Comparison of ENCODE assay signal across 1 fruit fly cellular context in the genomic region with DNA sequence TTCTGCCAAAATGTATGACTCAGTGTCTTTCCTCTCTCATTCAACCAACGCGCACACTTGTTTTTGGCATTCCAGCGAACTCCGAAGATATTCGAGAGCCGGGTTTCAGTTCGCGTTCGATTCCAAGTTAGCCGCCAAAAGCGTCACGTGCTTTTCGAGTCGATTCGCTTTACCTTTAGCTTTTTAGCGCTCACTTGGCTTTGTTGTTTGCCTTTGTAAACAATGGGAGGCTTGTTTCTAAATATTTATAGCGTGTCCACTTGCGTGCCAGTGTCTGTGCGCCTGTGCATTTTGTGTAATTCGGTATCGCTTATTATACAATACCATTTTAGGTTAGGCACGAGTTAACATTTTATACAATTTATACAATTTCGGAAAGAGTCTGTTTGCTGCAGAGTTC.
TF ChIP-seq lines count a peak whose summit lies in the region.

No protein-coding gene starts in this region.

TF ChIP-seq in whole organism, embryonic, 481 proteins besides CTCF, POLR2A, EP300 and RAD21 (continued from another document and continues in another):
- TF ChIP-seq ems (GFP tag; optimal IDR thresholded peaks at IDR 0.05; lab: Kevin White, UChicago), result no peak
- TF ChIP-seq CG3838 (GFP tag; optimal IDR thresholded peaks at IDR 0.05; lab: Kevin White, UChicago), result no peak
- TF ChIP-seq dysf (GFP tag; IDR thresholded peaks at IDR 0.05; lab: Robert Waterston, UW), result no peak
- no peak for TF ChIP-seq CG9876 (GFP tag; optimal IDR thresholded peaks at IDR 0.05; lab: Kevin White, UChicago)
- TF ChIP-seq Atf6 (GFP tag; IDR thresholded peaks at IDR 0.05; lab: Robert Waterston, UW), result no peak
- TF ChIP-seq CG17802 (tag; optimal IDR thresholded peaks at IDR 0.05; lab: Kevin White, UChicago), result no peak
- TF ChIP-seq CG16863 (GFP tag; optimal IDR thresholded peaks at IDR 0.05; lab: Kevin White, UChicago), result no peak
- no peak for TF ChIP-seq CG10979 (tag; optimal IDR thresholded peaks at IDR 0.05; lab: Kevin White, UChicago)
- TF ChIP-seq HLHmδ (GFP tag; optimal IDR thresholded peaks at IDR 0.05; lab: Kevin White, UChicago), result no peak
- no peak for TF ChIP-seq phol (tag; optimal IDR thresholded peaks at IDR 0.05; lab: Kevin White, UChicago)
- no peak for TF ChIP-seq CG2116 (GFP tag; optimal IDR thresholded peaks at IDR 0.05; lab: Kevin White, UChicago)
- TF ChIP-seq tna (GFP tag; IDR thresholded peaks at IDR 0.05; lab: Robert Waterston, UW; ENCODE audit: partially characterized antibody), result no peak
- no peak for TF ChIP-seq CG8089 (GFP tag; optimal IDR thresholded peaks at IDR 0.05; lab: Kevin White, UChicago)
- TF ChIP-seq trem (tag; optimal IDR thresholded peaks at IDR 0.05; lab: Kevin White, UChicago), result no peak
- TF ChIP-seq CG13123 (GFP tag; optimal IDR thresholded peaks at IDR 0.05; lab: Kevin White, UChicago), result peak; percentile 4
- TF ChIP-seq CG18599 (GFP tag; optimal IDR thresholded peaks at IDR 0.05; lab: Kevin White, UChicago), result peak; percentile 49
- no peak for TF ChIP-seq ERR (GFP tag; optimal IDR thresholded peaks at IDR 0.05; lab: Kevin White, UChicago)
- TF ChIP-seq YL-1 (GFP tag; optimal IDR thresholded peaks at IDR 0.05; lab: Kevin White, UChicago), result no peak
- no peak for TF ChIP-seq Antp (GFP tag; optimal IDR thresholded peaks at IDR 0.05; lab: Kevin White, UChicago)
- no peak for TF ChIP-seq Side (GFP tag; optimal IDR thresholded peaks at IDR 0.05; lab: Kevin White, UChicago)
- TF ChIP-seq CG16813 (GFP tag; IDR thresholded peaks at IDR 0.05; lab: Robert Waterston, UW; ENCODE audit: partially characterized antibody), result no peak
- TF ChIP-seq hth (optimal IDR thresholded peaks at IDR 0.05; lab: Kevin White, UChicago), result no peak
- no peak for TF ChIP-seq rib (GFP tag; IDR thresholded peaks at IDR 0.05; lab: Robert Waterston, UW)
- no peak for TF ChIP-seq Oli (tag; optimal IDR thresholded peaks at IDR 0.05; lab: Kevin White, UChicago)
- no peak for TF ChIP-seq sqz (GFP tag; optimal IDR thresholded peaks at IDR 0.05; lab: Kevin White, UChicago)
- no peak for TF ChIP-seq CG6689 (GFP tag; IDR thresholded peaks at IDR 0.05; lab: Robert Waterston, UW)
- TF ChIP-seq slou (GFP tag; optimal IDR thresholded peaks at IDR 0.05; lab: Kevin White, UChicago), result no peak
- TF ChIP-seq Sry-δ (GFP tag; optimal IDR thresholded peaks at IDR 0.05; lab: Kevin White, UChicago), result no peak
- peak; percentile 24 for TF ChIP-seq caup (GFP tag; optimal IDR thresholded peaks at IDR 0.05; lab: Kevin White, UChicago; ENCODE audit: severe bottlenecking)
- no peak for TF ChIP-seq Abd-B (GFP tag; optimal IDR thresholded peaks at IDR 0.05; lab: Kevin White, UChicago)
- TF ChIP-seq Tbp (GFP tag; optimal IDR thresholded peaks at IDR 0.05; lab: Kevin White, UChicago), result no peak
- TF ChIP-seq Rfx (GFP tag; IDR thresholded peaks at IDR 0.05; lab: Robert Waterston, UW), result peak; percentile 51; the same call in 1 of the 2 replicates
- TF ChIP-seq Ets65A (GFP tag; lab: Kevin White, UChicago), result peak; percentile 36
- no peak for TF ChIP-seq jigr1 (GFP tag; IDR thresholded peaks at IDR 0.05; lab: Robert Waterston, UW)
- TF ChIP-seq CG3995 (GFP tag; optimal IDR thresholded peaks at IDR 0.05; lab: Kevin White, UChicago), result no peak
- peak; percentile 31 for TF ChIP-seq bigmax (GFP tag; optimal IDR thresholded peaks at IDR 0.05; lab: Kevin White, UChicago)
- no peak for TF ChIP-seq CG9797 (GFP tag; optimal IDR thresholded peaks at IDR 0.05; lab: Kevin White, UChicago)
- no peak for TF ChIP-seq Doc2 (GFP tag; IDR thresholded peaks at IDR 0.05; lab: Robert Waterston, UW)
- no peak for TF ChIP-seq GATAe (GFP tag; conservative IDR thresholded peaks at IDR 0.05; lab: Robert Waterston, UW)
- peak; percentile 43 for TF ChIP-seq nau (GFP tag; optimal IDR thresholded peaks at IDR 0.05; lab: Kevin White, UChicago)
- no peak for TF ChIP-seq MESR4 (GFP tag; optimal IDR thresholded peaks at IDR 0.05; lab: Kevin White, UChicago)
- no peak for TF ChIP-seq CG8290 (GFP tag; optimal IDR thresholded peaks at IDR 0.05; lab: Kevin White, UChicago)
- TF ChIP-seq CG8290 (tag; optimal IDR thresholded peaks at IDR 0.05; lab: Kevin White, UChicago), result peak in 1 of 2 experiments; percentile 69
- no peak for TF ChIP-seq CG33557 (GFP tag; optimal IDR thresholded peaks at IDR 0.05; lab: Kevin White, UChicago)
- no peak for TF ChIP-seq lbe (GFP tag; optimal IDR thresholded peaks at IDR 0.05; lab: Kevin White, UChicago)
- no peak for TF ChIP-seq CG4404 (GFP tag; IDR thresholded peaks at IDR 0.05; lab: Robert Waterston, UW)
- TF ChIP-seq zfh1 (GFP tag; IDR thresholded peaks at IDR 0.05; lab: Robert Waterston, UW), result no peak
- peak; percentile 21 for TF ChIP-seq grau (tag; optimal IDR thresholded peaks at IDR 0.05; lab: Kevin White, UChicago)
- no peak for TF ChIP-seq trh (GFP tag; optimal IDR thresholded peaks at IDR 0.05; lab: Kevin White, UChicago)
- no peak for TF ChIP-seq CG34376 (GFP tag; optimal IDR thresholded peaks at IDR 0.05; lab: Kevin White, UChicago)
- TF ChIP-seq ssp (GFP tag; IDR thresholded peaks at IDR 0.05; lab: Robert Waterston, UW), result no peak
- TF ChIP-seq NC2α (GFP tag; optimal IDR thresholded peaks at IDR 0.05; lab: Kevin White, UChicago), result no peak
- TF ChIP-seq cwo (GFP tag; optimal IDR thresholded peaks at IDR 0.05; lab: Kevin White, UChicago), result peak; percentile 92
- no peak for TF ChIP-seq CG18262 (tag; optimal IDR thresholded peaks at IDR 0.05; lab: Kevin White, UChicago)
- no peak for TF ChIP-seq lilli (GFP tag; optimal IDR thresholded peaks at IDR 0.05; lab: Kevin White, UChicago)
- no peak for TF ChIP-seq psq (GFP tag; optimal IDR thresholded peaks at IDR 0.05; lab: Kevin White, UChicago)
- TF ChIP-seq mirr (GFP tag; optimal IDR thresholded peaks at IDR 0.05; lab: Kevin White, UChicago), result peak; percentile 44
- no peak for TF ChIP-seq CG12236 (GFP tag; optimal IDR thresholded peaks at IDR 0.05; lab: Kevin White, UChicago)
- TF ChIP-seq nerfin-1 (tag; optimal IDR thresholded peaks at IDR 0.05; lab: Kevin White, UChicago), result no peak
- no peak for TF ChIP-seq CG2199 (GFP tag; IDR thresholded peaks at IDR 0.05; lab: Robert Waterston, UW)
- TF ChIP-seq CoRest (tag; optimal IDR thresholded peaks at IDR 0.05; lab: Kevin White, UChicago), result peak; percentile 20
- no peak for TF ChIP-seq emc (GFP tag; optimal IDR thresholded peaks at IDR 0.05; lab: Kevin White, UChicago)
- TF ChIP-seq zf30C (GFP tag; optimal IDR thresholded peaks at IDR 0.05; lab: Kevin White, UChicago), result no peak
- TF ChIP-seq D19A (tag; optimal IDR thresholded peaks at IDR 0.05; lab: Kevin White, UChicago), result no peak
- TF ChIP-seq CG4424 (GFP tag; optimal IDR thresholded peaks at IDR 0.05; lab: Kevin White, UChicago), result no peak
- TF ChIP-seq H2.0 (GFP tag; IDR thresholded peaks at IDR 0.05; lab: Robert Waterston, UW), result no peak
- TF ChIP-seq CG17328 (GFP tag; IDR thresholded peaks at IDR 0.05; lab: Robert Waterston, UW), result no peak
- TF ChIP-seq kni (GFP tag; optimal IDR thresholded peaks at IDR 0.05; lab: Kevin White, UChicago), result no peak
- peak; percentile 17 for TF ChIP-seq CG7928 (GFP tag; optimal IDR thresholded peaks at IDR 0.05; lab: Kevin White, UChicago)
- TF ChIP-seq corto (GFP tag; optimal IDR thresholded peaks at IDR 0.05; lab: Kevin White, UChicago), result no peak
- TF ChIP-seq CG12744 (GFP tag; optimal IDR thresholded peaks at IDR 0.05; lab: Kevin White, UChicago), result no peak
- TF ChIP-seq Nf-YA (GFP tag; IDR thresholded peaks at IDR 0.05; lab: Robert Waterston, UW), result peak; percentile 33; the same call in 1 of the 2 replicates
- TF ChIP-seq Hr39 (optimal IDR thresholded peaks at IDR 0.05; lab: Kevin White, UChicago), result no peak
- peak; percentile 15 for TF ChIP-seq Jarid2 (GFP tag; optimal IDR thresholded peaks at IDR 0.05; lab: Kevin White, UChicago)
- TF ChIP-seq CG13287 (GFP tag; IDR thresholded peaks at IDR 0.05; lab: Robert Waterston, UW; ENCODE audit: partially characterized antibody), result no peak
- TF ChIP-seq CHES-1-like (GFP tag; optimal IDR thresholded peaks at IDR 0.05; lab: Kevin White, UChicago), result no peak
- TF ChIP-seq CG17612 (GFP tag; IDR thresholded peaks at IDR 0.05; lab: Robert Waterston, UW), result no peak
- no peak for TF ChIP-seq CG14050 (GFP tag; IDR thresholded peaks at IDR 0.05; lab: Robert Waterston, UW)
- no peak for TF ChIP-seq CG6175 (GFP tag; IDR thresholded peaks at IDR 0.05; lab: Robert Waterston, UW)
- no peak for TF ChIP-seq CG4282 (GFP tag; optimal IDR thresholded peaks at IDR 0.05; lab: Kevin White, UChicago)
- no peak for TF ChIP-seq CG1832 (GFP tag; optimal IDR thresholded peaks at IDR 0.05; lab: Kevin White, UChicago)
- TF ChIP-seq CG30403 (GFP tag; optimal IDR thresholded peaks at IDR 0.05; lab: Kevin White, UChicago), result no peak
- TF ChIP-seq eve (GFP tag; optimal IDR thresholded peaks at IDR 0.05; lab: Kevin White, UChicago), result no peak
- no peak for TF ChIP-seq CG10959 (GFP tag; IDR thresholded peaks at IDR 0.05; lab: Robert Waterston, UW)
- TF ChIP-seq CG10274 (GFP tag; optimal IDR thresholded peaks at IDR 0.05; lab: Kevin White, UChicago), result no peak
- TF ChIP-seq HLH3B (GFP tag; IDR thresholded peaks at IDR 0.05; lab: Robert Waterston, UW), result no peak
- TF ChIP-seq CG15011 (GFP tag; optimal IDR thresholded peaks at IDR 0.05; lab: Kevin White, UChicago), result peak; percentile 1
- no peak for TF ChIP-seq zfh2 (GFP tag; optimal IDR thresholded peaks at IDR 0.05; lab: Kevin White, UChicago)
- TF ChIP-seq pzg (GFP tag; optimal IDR thresholded peaks at IDR 0.05; lab: Kevin White, UChicago), result no peak
- TF ChIP-seq chif (GFP tag; optimal IDR thresholded peaks at IDR 0.05; lab: Kevin White, UChicago), result peak; percentile 3 to 26
- TF ChIP-seq cg (GFP tag; optimal IDR thresholded peaks at IDR 0.05; lab: Kevin White, UChicago), result no peak
- TF ChIP-seq CG14965 (GFP tag; optimal IDR thresholded peaks at IDR 0.05; lab: Kevin White, UChicago; ENCODE audit: borderline replicate concordance), result no peak
- TF ChIP-seq tx (GFP tag; optimal IDR thresholded peaks at IDR 0.05; lab: Kevin White, UChicago), result no peak
- no peak for TF ChIP-seq fu2 (GFP tag; optimal IDR thresholded peaks at IDR 0.05; lab: Kevin White, UChicago)
- no peak for TF ChIP-seq disco-r (GFP tag; optimal IDR thresholded peaks at IDR 0.05; lab: Kevin White, UChicago)
- no peak for TF ChIP-seq dpn (GFP tag; optimal IDR thresholded peaks at IDR 0.05; lab: Kevin White, UChicago)
- TF ChIP-seq CG43689 (GFP tag; IDR thresholded peaks at IDR 0.05; lab: Robert Waterston, UW), result no peak
- TF ChIP-seq tin (GFP tag; optimal IDR thresholded peaks at IDR 0.05; lab: Kevin White, UChicago), result no peak
- TF ChIP-seq CG8281 (tag; optimal IDR thresholded peaks at IDR 0.05; lab: Kevin White, UChicago), result no peak
- no peak for TF ChIP-seq pfk (GFP tag; optimal IDR thresholded peaks at IDR 0.05; lab: Kevin White, UChicago)
- no peak for TF ChIP-seq lmd (GFP tag; IDR thresholded peaks at IDR 0.05; lab: Robert Waterston, UW)
- no peak for TF ChIP-seq CG14860 (GFP tag; IDR thresholded peaks at IDR 0.05; lab: Robert Waterston, UW; ENCODE audit: partially characterized antibody)
- no peak for TF ChIP-seq CG7556 (GFP tag; optimal IDR thresholded peaks at IDR 0.05; lab: Kevin White, UChicago)
- TF ChIP-seq CG10565 (GFP tag; optimal IDR thresholded peaks at IDR 0.05; lab: Kevin White, UChicago), result no peak
- TF ChIP-seq Mad (GFP tag; optimal IDR thresholded peaks at IDR 0.05; lab: Kevin White, UChicago), result no peak
- peak; percentile 46 for TF ChIP-seq schlank (tag; optimal IDR thresholded peaks at IDR 0.05; lab: Kevin White, UChicago)
- TF ChIP-seq CG2678 (tag; optimal IDR thresholded peaks at IDR 0.05; lab: Kevin White, UChicago), result peak; percentile 56
- TF ChIP-seq CG9817 (tag; optimal IDR thresholded peaks at IDR 0.05; lab: Kevin White, UChicago), result no peak
- peak; percentile 59 for TF ChIP-seq wek (GFP tag; optimal IDR thresholded peaks at IDR 0.05; lab: Kevin White, UChicago)
- no peak for TF ChIP-seq Gsc (GFP tag; IDR thresholded peaks at IDR 0.05; lab: Robert Waterston, UW)
- TF ChIP-seq CG5953 (GFP tag; IDR thresholded peaks at IDR 0.05; lab: Robert Waterston, UW), result no peak
- TF ChIP-seq Fer1 (GFP tag; optimal IDR thresholded peaks at IDR 0.05; lab: Kevin White, UChicago), result peak; percentile 55
- TF ChIP-seq esg (GFP tag; conservative IDR thresholded peaks at IDR 0.05; lab: Robert Waterston, UW), result no peak
- no peak for TF ChIP-seq CG10366 (GFP tag; IDR thresholded peaks at IDR 0.05; lab: Robert Waterston, UW)
- peak; percentile 49; the same call in 2 of the 3 replicates for TF ChIP-seq so (GFP tag; IDR thresholded peaks at IDR 0.05; lab: Robert Waterston, UW)
- TF ChIP-seq CG2712 (tag; optimal IDR thresholded peaks at IDR 0.05; lab: Kevin White, UChicago), result no peak
- no peak for TF ChIP-seq Stat92E (GFP tag; optimal IDR thresholded peaks at IDR 0.05; lab: Kevin White, UChicago)
- TF ChIP-seq row (GFP tag; IDR thresholded peaks at IDR 0.05; lab: Robert Waterston, UW), result no peak
- TF ChIP-seq mld (GFP tag; IDR thresholded peaks at IDR 0.05; lab: Robert Waterston, UW; ENCODE audit: partially characterized antibody), result no peak
- peak; percentile 91 for TF ChIP-seq Med (GFP tag; lab: Kevin White, UChicago)
- TF ChIP-seq sim (GFP tag; IDR thresholded peaks at IDR 0.05; lab: Robert Waterston, UW), result no peak
- no peak for TF ChIP-seq CG17186 (GFP tag; optimal IDR thresholded peaks at IDR 0.05; lab: Kevin White, UChicago)
- no peak for TF ChIP-seq Drgx (GFP tag; IDR thresholded peaks at IDR 0.05; lab: Robert Waterston, UW)
- no peak for TF ChIP-seq sens (GFP tag; lab: Kevin White, UChicago)
- no peak for TF ChIP-seq stc (GFP tag; IDR thresholded peaks at IDR 0.05; lab: Robert Waterston, UW)
- no peak for TF ChIP-seq CG32772 (GFP tag; IDR thresholded peaks at IDR 0.05; lab: Robert Waterston, UW)
- TF ChIP-seq CG3281 (GFP tag; optimal IDR thresholded peaks at IDR 0.05; lab: Kevin White, UChicago), result peak; percentile 38
- TF ChIP-seq dati (GFP tag; IDR thresholded peaks at IDR 0.05; lab: Robert Waterston, UW), result no peak
- peak; percentile 25 for TF ChIP-seq salm (tag; optimal IDR thresholded peaks at IDR 0.05; lab: Kevin White, UChicago)
- no peak for TF ChIP-seq gt (GFP tag; IDR thresholded peaks at IDR 0.05; lab: Robert Waterston, UW)
- no peak for TF ChIP-seq CG7839 (tag; optimal IDR thresholded peaks at IDR 0.05; lab: Kevin White, UChicago)
- TF ChIP-seq CG34422 (GFP tag; IDR thresholded peaks at IDR 0.05; lab: Robert Waterston, UW), result no peak
- TF ChIP-seq Dad (GFP tag; optimal IDR thresholded peaks at IDR 0.05; lab: Kevin White, UChicago), result no peak
- peak; percentile 36 for TF ChIP-seq org-1 (GFP tag; optimal IDR thresholded peaks at IDR 0.05; lab: Kevin White, UChicago)
- TF ChIP-seq CG10431 (GFP tag; optimal IDR thresholded peaks at IDR 0.05; lab: Kevin White, UChicago), result no peak
